Fruit fly (Drosophila melanogaster): ENCODE results near the gene nau.

Gene nau

dm6 chr3R:23678349-23679193 lies 39.6 kb downstream of the nau start, which contains the start of gene GILT2 (continued):
- TF ChIP-seq Xbp1 (GFP tag; optimal IDR thresholded peaks at IDR 0.05) (peak; percentile 89), CG31388 (GFP tag; optimal IDR thresholded peaks at IDR 0.05) (peak; percentile 76), CG1024 (GFP tag; IDR thresholded peaks at IDR 0.05) (peak; percentile 73), MESR4 (GFP tag; optimal IDR thresholded peaks at IDR 0.05) (peak; percentile 12), CG6765 (GFP tag; optimal IDR thresholded peaks at IDR 0.05) (peak; percentile 88), HLHmδ (GFP tag; optimal IDR thresholded peaks at IDR 0.05) (no peak), cato (GFP tag; optimal IDR thresholded peaks at IDR 0.05; ENCODE audit: borderline replicate concordance) (peak; percentile 85), oc (tag; optimal IDR thresholded peaks at IDR 0.05) (peak; percentile 91), nerfin-1 (tag; optimal IDR thresholded peaks at IDR 0.05) (peak; percentile 90), Opbp (GFP tag; IDR thresholded peaks at IDR 0.05; ENCODE audit: partially characterized antibody) (no peak), CG18262 (tag; optimal IDR thresholded peaks at IDR 0.05) (peak; percentile 91), CG11247 (GFP tag; IDR thresholded peaks at IDR 0.05) (peak; percentile 87), CG16863 (GFP tag; optimal IDR thresholded peaks at IDR 0.05) (peak; percentile 51), CG2116 (GFP tag; optimal IDR thresholded peaks at IDR 0.05) (peak; percentile 52), H2.0 (GFP tag; IDR thresholded peaks at IDR 0.05) (peak; percentile 87), Lim3 (GFP tag; IDR thresholded peaks at IDR 0.05) (peak; percentile 34; the same call in 1 of the 2 replicates), onecut (GFP tag; IDR thresholded peaks at IDR 0.05) (peak; percentile 88), p53 (GFP tag; optimal IDR thresholded peaks at IDR 0.05) (no peak), NK7.1 (GFP tag; optimal IDR thresholded peaks at IDR 0.05) (peak; percentile 18), Blimp-1 (GFP tag; optimal IDR thresholded peaks at IDR 0.05) (peak; percentile 94), Hr39 (optimal IDR thresholded peaks at IDR 0.05) (no peak), sna (GFP tag; IDR thresholded peaks at IDR 0.05; ENCODE audit: partially characterized antibody) (no peak), CG12744 (GFP tag; optimal IDR thresholded peaks at IDR 0.05) (peak; percentile 49), fd96Cb (tag; optimal IDR thresholded peaks at IDR 0.05) (peak; percentile 93), bab2 (GFP tag; optimal IDR thresholded peaks at IDR 0.05) (peak; percentile 54), CG18619 (GFP tag; optimal IDR thresholded peaks at IDR 0.05) (peak; percentile 89), D19A (tag; optimal IDR thresholded peaks at IDR 0.05) (peak; percentile 91), jing (GFP tag; optimal IDR thresholded peaks at IDR 0.05) (peak; percentile 55), D (optimal IDR thresholded peaks at IDR 0.05) (no peak), D (GFP tag; optimal IDR thresholded peaks at IDR 0.05) (peak; percentile 89), CG30020 (tag; optimal IDR thresholded peaks at IDR 0.05) (peak; percentile 62), CG7745 (tag; optimal IDR thresholded peaks at IDR 0.05) (no peak), Kr (GFP tag; optimal IDR thresholded peaks at IDR 0.05) (no peak), Dek (tag; optimal IDR thresholded peaks at IDR 0.05) (peak; percentile 88), NFAT (GFP tag; IDR thresholded peaks at IDR 0.05) (peak; percentile 79), CG16779 (GFP tag; IDR thresholded peaks at IDR 0.05) (0 out of 2 replicates have a peak, but pooled peaks have one; percentile 32), corto (GFP tag; optimal IDR thresholded peaks at IDR 0.05) (peak; percentile 55), Hey (tag; optimal IDR thresholded peaks at IDR 0.05) (no peak), CG10147 (GFP tag; optimal IDR thresholded peaks at IDR 0.05) (peak; percentile 90), C15 (GFP tag; IDR thresholded peaks at IDR 0.05) (peak; percentile 76), ttk (GFP tag; IDR thresholded peaks at IDR 0.05) (peak; percentile 93), CG42726 (GFP tag; IDR thresholded peaks at IDR 0.05; ENCODE audit: partially characterized antibody) (no peak), Dip2 (GFP tag; IDR thresholded peaks at IDR 0.05) (no peak), CG2129 (GFP tag; IDR thresholded peaks at IDR 0.05; ENCODE audit: partially characterized antibody) (no peak), CG12155 (GFP tag; optimal IDR thresholded peaks at IDR 0.05) (peak; percentile 78), CG4730 (GFP tag; IDR thresholded peaks at IDR 0.05) (peak; percentile 88), CG6854 (GFP tag; optimal IDR thresholded peaks at IDR 0.05) (peak; percentile 91), CG7357 (GFP tag; IDR thresholded peaks at IDR 0.05) (peak; percentile 86), sug (tag; optimal IDR thresholded peaks at IDR 0.05) (peak; percentile 88)
